Fruit fly (Drosophila melanogaster) whole organism, prepupa: ENCODE data around the gene CG7239.
A peak's percentile ranks its signal among the peaks of the same experiment; 100 is the strongest.

Source experiments
- CG10631 ChIP-seq: fragments of 200-800 bp; sonication (Bioruptor generic); optimal IDR thresholded peaks from 2 replicates; lab custom pipeline; 2016; ENCODE audit warnings: missing biosample characterization, missing genetic modification characterization
- CG10669 ChIP-seq: fragments of 200-800 bp; sonication (Bioruptor generic); optimal IDR thresholded peaks from 3 replicates; lab custom pipeline; 2018; ENCODE audit warnings: missing biosample characterization, mild to moderate bottlenecking, missing genetic modification characterization, moderate library complexity
- CG11294 ChIP-seq: fragments of 200-800 bp; sonication (Bioruptor generic); IDR thresholded peaks from 2 replicates; pipeline ENCODE4 v1.3.6; 2022; ENCODE audit warnings: missing biosample characterization, missing genetic modification characterization
- CG11762 ChIP-seq: fragments of 200-800 bp; sonication (Bioruptor generic); optimal IDR thresholded peaks from 3 replicates; lab custom pipeline; 2016; ENCODE audit warnings: missing biosample characterization, missing genetic modification characterization; ENCODE audit not compliant: insufficient read depth
- CG11902 ChIP-seq: fragments of 200-800 bp; sonication (Bioruptor generic); optimal IDR thresholded peaks from 3 replicates; lab custom pipeline; 2016; ENCODE audit warnings: missing biosample characterization, missing genetic modification characterization
- CG1621 ChIP-seq: fragments of 200-800 bp; sonication (Bioruptor generic); optimal IDR thresholded peaks from 3 replicates; lab custom pipeline; 2018; ENCODE audit warnings: missing biosample characterization, mild to moderate bottlenecking, missing genetic modification characterization
- CG16779 ChIP-seq: fragments of 200-800 bp; sonication (Bioruptor generic); optimal IDR thresholded peaks from 3 replicates; lab custom pipeline; 2017; ENCODE audit warnings: missing biosample characterization, mild to moderate bottlenecking, missing genetic modification characterization
- CG3032 ChIP-seq: fragments of 200-800 bp; optimal IDR thresholded peaks from 2 replicates; lab custom pipeline; 2019; ENCODE audit warnings: missing biosample characterization, mild to moderate bottlenecking, missing genetic modification characterization, moderate library complexity
- CG31627 ChIP-seq: fragments of 200-800 bp; sonication (Bioruptor generic); optimal IDR thresholded peaks from 3 replicates; lab custom pipeline; 2016; ENCODE audit warnings: missing biosample characterization, missing genetic modification characterization
- CG32006 ChIP-seq: fragments of 200-800 bp; sonication (Bioruptor generic); optimal IDR thresholded peaks from 3 replicates; lab custom pipeline; 2017; ENCODE audit warnings: missing biosample characterization, mild to moderate bottlenecking, missing genetic modification characterization
- CG34406 ChIP-seq: fragments of 200-800 bp; sonication (Bioruptor generic); optimal IDR thresholded peaks from 3 replicates; lab custom pipeline; 2016; ENCODE audit warnings: missing biosample characterization, missing genetic modification characterization
- CG3919 ChIP-seq: fragments of 200-800 bp; sonication (Bioruptor generic); optimal IDR thresholded peaks from 3 replicates; lab custom pipeline; 2016; ENCODE audit warnings: missing biosample characterization, missing genetic modification characterization
- CG4318 ChIP-seq: fragments of 200-800 bp; sonication (Bioruptor generic); optimal IDR thresholded peaks from 3 replicates; lab custom pipeline; 2017; ENCODE audit warnings: missing biosample characterization, mild to moderate bottlenecking, missing genetic modification characterization
- CG6163 ChIP-seq: fragments of 200-800 bp; sonication (Bioruptor generic); IDR thresholded peaks from 3 replicates; pipeline ENCODE4 v1.3.6; 2022; ENCODE audit warnings: missing biosample characterization, missing genetic modification characterization
- CG6276 ChIP-seq: fragments of 200-800 bp; sonication (Bioruptor generic); optimal IDR thresholded peaks from 2 replicates; lab custom pipeline; 2017; ENCODE audit warnings: missing biosample characterization, mild to moderate bottlenecking, missing genetic modification characterization
- CG6792 ChIP-seq: fragments of 200-800 bp; sonication (Bioruptor generic); optimal IDR thresholded peaks from 3 replicates; lab custom pipeline; 2016; ENCODE audit warnings: missing biosample characterization, missing genetic modification characterization
- CG6808 ChIP-seq: fragments of 200-800 bp; sonication (Bioruptor generic); optimal IDR thresholded peaks from 3 replicates; lab custom pipeline; 2017; ENCODE audit warnings: missing biosample characterization, missing genetic modification characterization, mild to moderate bottlenecking, moderate library complexity, missing genetic modification reagents
- CG6854 ChIP-seq: fragments of 200-800 bp; sonication (Bioruptor generic); optimal IDR thresholded peaks from 2 replicates; lab custom pipeline; 2017; ENCODE audit warnings: missing biosample characterization, mild to moderate bottlenecking, missing genetic modification characterization
- CG8119 ChIP-seq: fragments of 200-800 bp; sonication (Bioruptor generic); IDR thresholded peaks from 3 replicates; pipeline ENCODE4 v1.3.6; 2022; ENCODE audit warnings: missing biosample characterization, missing genetic modification characterization
- CG8319 ChIP-seq: fragments of 200-800 bp; sonication (Bioruptor generic); optimal IDR thresholded peaks from 3 replicates; lab custom pipeline; 2016; ENCODE audit warnings: missing biosample characterization, missing genetic modification characterization
- CG8632 ChIP-seq: fragments of 200-800 bp; sonication (Bioruptor generic); optimal IDR thresholded peaks from 3 replicates; lab custom pipeline; 2016; ENCODE audit warnings: missing biosample characterization, missing genetic modification characterization
- CG9139 ChIP-seq: fragments of 200-800 bp; sonication (Bioruptor generic); optimal IDR thresholded peaks from 3 replicates; lab custom pipeline; 2017; ENCODE audit warnings: missing biosample characterization, mild to moderate bottlenecking, missing genetic modification characterization
- Eip75B ChIP-seq: fragments of 200-800 bp; sonication (Bioruptor generic); optimal IDR thresholded peaks from 3 replicates; lab custom pipeline; 2016; ENCODE audit warnings: missing biosample characterization, missing genetic modification characterization
- Eip78C ChIP-seq: fragments of 200-800 bp; sonication (Bioruptor generic); peaks from one replicate; lab custom pipeline; 2016; ENCODE audit warnings: missing biosample characterization, missing genetic modification characterization
- Eip93F ChIP-seq: fragments of 200-800 bp; sonication (Bioruptor generic); optimal IDR thresholded peaks from 2 replicates; lab custom pipeline; 2016; ENCODE audit warnings: missing biosample characterization, mild to moderate bottlenecking, missing genetic modification characterization
- Gug ChIP-seq: fragments of 200-800 bp; sonication (Bioruptor generic); IDR thresholded peaks from 2 replicates; pipeline ENCODE4 v1.3.6; 2022; ENCODE audit warnings: missing biosample characterization, missing genetic modification characterization
- Hr38 ChIP-seq: sonication (Bioruptor generic); optimal IDR thresholded peaks from 2 replicates; lab custom pipeline; 2016; ENCODE audit warnings: missing biosample characterization, missing genetic modification characterization
- Hr4 ChIP-seq: fragments of 200-800 bp; sonication (Bioruptor generic); optimal IDR thresholded peaks from 3 replicates; lab custom pipeline; 2016; ENCODE audit warnings: missing biosample characterization, missing genetic modification characterization
- Smox ChIP-seq: fragments of 200-800 bp; sonication (Bioruptor generic); optimal IDR thresholded peaks from 3 replicates; lab custom pipeline; 2016; ENCODE audit warnings: missing biosample characterization, missing genetic modification characterization
- Sox102F ChIP-seq: fragments of 200-800 bp; sonication (Bioruptor generic); optimal IDR thresholded peaks from 2 replicates; lab custom pipeline; 2016; ENCODE audit warnings: missing biosample characterization, mild to moderate bottlenecking, missing genetic modification characterization
- Sox14 ChIP-seq: fragments of 200-800 bp; sonication (Bioruptor generic); optimal IDR thresholded peaks from 3 replicates; lab custom pipeline; 2016; ENCODE audit warnings: missing biosample characterization, missing genetic modification characterization
- Sox15 ChIP-seq: fragments of 200-800 bp; sonication (Bioruptor generic); optimal IDR thresholded peaks from 3 replicates; lab custom pipeline; 2016; ENCODE audit warnings: missing biosample characterization, missing genetic modification characterization
- achi ChIP-seq: fragments of 200-800 bp; sonication (Bioruptor generic); optimal IDR thresholded peaks from 3 replicates; lab custom pipeline; 2016; ENCODE audit warnings: missing biosample characterization, missing genetic modification characterization
- acj6 ChIP-seq: fragments of 200-800 bp; sonication (Bioruptor generic); optimal IDR thresholded peaks from 3 replicates; lab custom pipeline; 2016; ENCODE audit warnings: missing biosample characterization, missing genetic modification characterization
- eg ChIP-seq: fragments of 200-800 bp; sonication (Bioruptor generic); IDR thresholded peaks from 3 replicates; pipeline ENCODE4 v1.3.6; 2022; ENCODE audit warnings: missing biosample characterization, missing genetic modification characterization
- esn ChIP-seq: fragments of 200-800 bp; sonication (Bioruptor generic); optimal IDR thresholded peaks from 2 replicates; lab custom pipeline; 2016; ENCODE audit warnings: missing biosample characterization, mild to moderate bottlenecking, missing genetic modification characterization, moderate library complexity
- fkh ChIP-seq: fragments of 200-800 bp; sonication (Bioruptor generic); optimal IDR thresholded peaks from 3 replicates; lab custom pipeline; 2017; ENCODE audit warnings: missing biosample characterization, mild to moderate bottlenecking, missing genetic modification characterization, moderate library complexity
- lz ChIP-seq: fragments of 200-800 bp; sonication (Bioruptor generic); optimal IDR thresholded peaks from 3 replicates; lab custom pipeline; 2016; ENCODE audit warnings: missing biosample characterization, missing genetic modification characterization
- net ChIP-seq: fragments of 200-800 bp; sonication (Bioruptor generic); optimal IDR thresholded peaks from 3 replicates; lab custom pipeline; 2016; ENCODE audit warnings: missing biosample characterization, missing genetic modification characterization
- pdm3 ChIP-seq: fragments of 200-800 bp; sonication (Bioruptor generic); optimal IDR thresholded peaks from 3 replicates; lab custom pipeline; 2016; ENCODE audit warnings: missing biosample characterization, missing genetic modification characterization
- salr ChIP-seq, 2 experiments: fragments of 200-800 bp; sonication (Bioruptor generic); optimal IDR thresholded peaks; 3 replicates each; lab custom pipeline; 2016 to 2018; ENCODE audit warnings: missing biosample characterization in 2 of 2, missing genetic modification characterization in 2 of 2, mild to moderate bottlenecking in 1 of 2
- spab ChIP-seq: fragments of 200-800 bp; sonication (Bioruptor generic); optimal IDR thresholded peaks from 2 replicates; lab custom pipeline; 2017; ENCODE audit warnings: missing biosample characterization, mild to moderate bottlenecking, missing genetic modification characterization, missing genetic modification reagents
- ss ChIP-seq, 2 experiments: fragments of 200-800 bp; sonication (Bioruptor generic); optimal IDR thresholded peaks; 2 replicates in 1 of 2; 3 replicates in 1 of 2; lab custom pipeline; 2017 to 2018; ENCODE audit warnings: mild to moderate bottlenecking in 2 of 2, missing biosample characterization in 2 of 2, missing genetic modification characterization in 2 of 2, moderate library complexity in 1 of 2
- svp ChIP-seq: fragments of 200-800 bp; sonication (Bioruptor generic); peaks from one replicate; lab custom pipeline; 2016; ENCODE audit warnings: missing biosample characterization, missing genetic modification characterization
- topi ChIP-seq: fragments of 200-800 bp; sonication (Bioruptor generic); optimal IDR thresholded peaks from 3 replicates; lab custom pipeline; 2016; ENCODE audit warnings: missing biosample characterization, missing genetic modification characterization

The CG7239 gene

dm6 chr2L:5797977-5798376, 4.0 kb upstream of the CG7239 start (continued):
- TF ChIP-seq svp (GFP tag; lab: Kevin White, UChicago) (no peak), CG6792 (GFP tag; lab: Kevin White, UChicago) (peak; percentile 1), CG6808 (peak; percentile 4), CG9139 (GFP tag; lab: Kevin White, UChicago) (no peak), pdm3 (no peak), CG10669 (peak; percentile 31), net (GFP tag; lab: Kevin White, UChicago) (no peak), topi (GFP tag; lab: Kevin White, UChicago) (no peak), Hr38 (no peak), esn (GFP tag; lab: Kevin White, UChicago) (no peak), Eip78C (GFP tag; lab: Kevin White, UChicago) (peak; percentile 76), CG3032 (no peak)

- TF ChIP-seq Hr4 (GFP tag; lab: Kevin White, UChicago) (no peak), spab (GFP tag; lab: Kevin White, UChicago) (no peak), CG31627 (GFP tag; lab: Kevin White, UChicago) (no peak), CG3919 (GFP tag; lab: Kevin White, UChicago) (no peak), Gug (no peak), CG6808 (no peak), Eip78C (GFP tag; lab: Kevin White, UChicago) (no peak), CG16779 (no peak), CG32006 (GFP tag; lab: Kevin White, UChicago) (no peak), CG8319 (GFP tag; lab: Kevin White, UChicago) (no peak), CG6163 (GFP tag; lab: Robert Waterston, UW) (no peak)
These were observed 3.4 kb upstream of the CG7239 start for dm6 chr2L:5798629-5799028.

dm6 chr2L:5799435-5800387, 2.3 kb upstream of the CG7239 start, which contains the start of gene CG9171:
TSS of gene CG9171 (minus strand) at chr2L:5800253.
- no peak for TF ChIP-seq Sox15
- TF ChIP-seq CG4318, result no peak
- no peak for TF ChIP-seq Smox (GFP tag; lab: Kevin White, UChicago)
- TF ChIP-seq CG8119 (GFP tag; lab: Robert Waterston, UW), result peak; percentile 44; the same call in 2 of the 3 replicates
- TF ChIP-seq CG11762 (GFP tag; lab: Kevin White, UChicago), result no peak
- peak; percentile 24 for TF ChIP-seq achi (GFP tag; lab: Kevin White, UChicago)
- no peak for TF ChIP-seq Sox14 (GFP tag; lab: Kevin White, UChicago)
- TF ChIP-seq CG6808, result peak; percentile 32
- no peak for TF ChIP-seq CG3032
- peak; percentile 50 to 59 for TF ChIP-seq ss (GFP tag; optimal IDR thresholded peaks at IDR 0.05; lab: Kevin White, UChicago)
- TF ChIP-seq salr (GFP tag; optimal IDR thresholded peaks at IDR 0.05; lab: Kevin White, UChicago), result peak in 1 of 2 experiments; percentile 29
- peak; percentile 64; the same call in 2 of the 3 replicates for TF ChIP-seq CG6163 (GFP tag; lab: Robert Waterston, UW)
- peak; percentile 45 for TF ChIP-seq CG1621 (tag; lab: Kevin White, UChicago)
- no peak for TF ChIP-seq CG8632
- TF ChIP-seq CG6854 (GFP tag; lab: Kevin White, UChicago), result peak; percentile 50
- TF ChIP-seq CG10669, result peak; percentile 2
- TF ChIP-seq CG32006 (GFP tag; lab: Kevin White, UChicago), result peak; percentile 45
- peak; percentile 16 for TF ChIP-seq CG31627 (GFP tag; lab: Kevin White, UChicago)
- peak; percentile 51 for TF ChIP-seq eg
- peak; percentile 76 for TF ChIP-seq CG6276 (GFP tag; lab: Kevin White, UChicago)
- peak; percentile 70 for TF ChIP-seq fkh (GFP tag; lab: Kevin White, UChicago)
- TF ChIP-seq esn (GFP tag; lab: Kevin White, UChicago), result no peak
- no peak for TF ChIP-seq CG34406
- TF ChIP-seq CG10631, result no peak
- peak; percentile 22 for TF ChIP-seq net (GFP tag; lab: Kevin White, UChicago)
- peak; percentile 6 for TF ChIP-seq CG6792 (GFP tag; lab: Kevin White, UChicago)
- no peak for TF ChIP-seq CG11294 (GFP tag; lab: Robert Waterston, UW)
- TF ChIP-seq Eip75B (GFP tag; lab: Kevin White, UChicago), result no peak
- TF ChIP-seq Eip78C (GFP tag; lab: Kevin White, UChicago), result peak; percentile 80
- TF ChIP-seq Sox102F (GFP tag; lab: Kevin White, UChicago), result no peak
- no peak for TF ChIP-seq CG11902 (GFP tag; lab: Kevin White, UChicago)
- TF ChIP-seq Hr38, result no peak
- TF ChIP-seq Eip93F (GFP tag; lab: Kevin White, UChicago), result no peak
- TF ChIP-seq CG3919 (GFP tag; lab: Kevin White, UChicago), result peak; percentile 24
- no peak for TF ChIP-seq acj6 (GFP tag; lab: Kevin White, UChicago)
- no peak for TF ChIP-seq lz (GFP tag; lab: Kevin White, UChicago)
